Fruit fly (Drosophila melanogaster) S2 (cell line): ENCODE data around the gene CG17121.

Source experiments
- CG8478 ChIP-seq: fragments of >200 bp; optimal IDR thresholded peaks from 2 replicates; lab custom pipeline; 2018
- CTCF ChIP-seq, 2 experiments: fragments of >200 bp; optimal IDR thresholded peaks; 2 replicates each; lab custom pipeline; 2018

Gene CG17121

dm6 chr3R:23053936-23054335, 5.9 kb upstream of the CG17121 start, which contains the start of gene p53:
TSS of gene p53 (minus strand) at chr3R:23054082.
- TF ChIP-seq CG8478 (lab: Kevin White, UChicago) (no peak), CTCF (optimal IDR thresholded peaks at IDR 0.05; lab: Kevin White, UChicago) (peak in 1 of 2 experiments; percentile 3)

dm6 chr3R:23053135-23053730, 5.2 kb upstream of the CG17121 start:
- no peak for TF ChIP-seq CG8478 (lab: Kevin White, UChicago)
- no peak for TF ChIP-seq CTCF (optimal IDR thresholded peaks at IDR 0.05; lab: Kevin White, UChicago)

dm6 chr3R:23051639-23052125, 3.7 kb upstream of the CG17121 start, which contains the start of gene Gr94a:
TSS of gene Gr94a (plus strand) at chr3R:23051689.
- TF ChIP-seq CTCF (optimal IDR thresholded peaks at IDR 0.05; lab: Kevin White, UChicago): no peak
- no peak for TF ChIP-seq CG8478 (lab: Kevin White, UChicago)

- no peak for TF ChIP-seq CG8478 (lab: Kevin White, UChicago)
- no peak for TF ChIP-seq CTCF (optimal IDR thresholded peaks at IDR 0.05; lab: Kevin White, UChicago)
Measured at dm6 chr3R:23048690-23049118, 690 bp upstream of the CG17121 start.

- TF ChIP-seq CG8478 (lab: Kevin White, UChicago) (no peak), CTCF (optimal IDR thresholded peaks at IDR 0.05; lab: Kevin White, UChicago) (no peak)
Measured at dm6 chr3R:23046529-23046943, 1.5 kb downstream of the CG17121 start.

- TF ChIP-seq CG8478 (lab: Kevin White, UChicago): no peak
Measured at dm6 chr3R:23043690-23044089, 4.3 kb downstream of the CG17121 start, which contains the start of gene CG13837. TSS of gene CG13837 (plus strand) at chr3R:23043990.

dm6 chr3R:23042746-23043265, 5.2 kb downstream of the CG17121 start:
- no peak for TF ChIP-seq CTCF (optimal IDR thresholded peaks at IDR 0.05; lab: Kevin White, UChicago)
- no peak for TF ChIP-seq CG8478 (lab: Kevin White, UChicago)

- TF ChIP-seq CG8478 (lab: Kevin White, UChicago): no peak
- TF ChIP-seq CTCF (optimal IDR thresholded peaks at IDR 0.05; lab: Kevin White, UChicago): no peak
Measured at dm6 chr3R:23041941-23042340, 6.1 kb downstream of the CG17121 start, which contains the start of gene CG13838. TSS of gene CG13838 (plus strand) at chr3R:23042241.

dm6 chr3R:23038062-23038461, 10.0 kb downstream of the CG17121 start:
- TF ChIP-seq CG8478 (lab: Kevin White, UChicago) (no peak), CTCF (optimal IDR thresholded peaks at IDR 0.05; lab: Kevin White, UChicago) (no peak)

dm6 chr3R:23036321-23036720, 11.7 kb downstream of the CG17121 start:
- TF ChIP-seq CTCF (optimal IDR thresholded peaks at IDR 0.05; lab: Kevin White, UChicago) (no peak), CG8478 (lab: Kevin White, UChicago) (no peak)

dm6 chr3R:23035463-23035862, 12.6 kb downstream of the CG17121 start, which contains the start of gene CG13833:
TSS of gene CG13833 (minus strand) at chr3R:23035563.
- no peak for TF ChIP-seq CTCF (optimal IDR thresholded peaks at IDR 0.05; lab: Kevin White, UChicago)
- no peak for TF ChIP-seq CG8478 (lab: Kevin White, UChicago)

dm6 chr3R:23030900-23031299, 17.1 kb downstream of the CG17121 start:
- TF ChIP-seq CG8478 (lab: Kevin White, UChicago) (no peak), CTCF (optimal IDR thresholded peaks at IDR 0.05; lab: Kevin White, UChicago) (no peak)

dm6 chr3R:23028506-23028905, 19.5 kb downstream of the CG17121 start:
- no peak for TF ChIP-seq CTCF (optimal IDR thresholded peaks at IDR 0.05; lab: Kevin White, UChicago)
- TF ChIP-seq CG8478 (lab: Kevin White, UChicago): no peak

- TF ChIP-seq CTCF (optimal IDR thresholded peaks at IDR 0.05; lab: Kevin White, UChicago) (no peak), CG8478 (lab: Kevin White, UChicago) (no peak)
Measured at dm6 chr3R:23027428-23027813, 20.6 kb downstream of the CG17121 start.

- TF ChIP-seq CTCF (optimal IDR thresholded peaks at IDR 0.05; lab: Kevin White, UChicago) (no peak), CG8478 (lab: Kevin White, UChicago) (no peak)
Measured at dm6 chr3R:23026652-23027427, 21.2 kb downstream of the CG17121 start, which contains the start of gene lmd. TSS of gene lmd (minus strand) at chr3R:23026713.
